Fruit fly (Drosophila melanogaster) whole organism, prepupa: ENCODE data around the gene lgs.
A peak's percentile ranks its signal among the peaks of the same experiment; 100 is the strongest.

Experiments used
- Blimp-1 ChIP-seq: fragments of 200-800 bp; sonication (Bioruptor generic); optimal IDR thresholded peaks from 3 replicates; lab custom pipeline; 2017; ENCODE audit warnings: missing biosample characterization, missing genetic modification characterization, mild to moderate bottlenecking, moderate library complexity, missing genetic modification reagents
- CG10669 ChIP-seq: fragments of 200-800 bp; sonication (Bioruptor generic); optimal IDR thresholded peaks from 3 replicates; lab custom pipeline; 2018; ENCODE audit warnings: missing biosample characterization, mild to moderate bottlenecking, missing genetic modification characterization, moderate library complexity
- CG11762 ChIP-seq: fragments of 200-800 bp; sonication (Bioruptor generic); optimal IDR thresholded peaks from 3 replicates; lab custom pipeline; 2016; ENCODE audit warnings: missing biosample characterization, missing genetic modification characterization; ENCODE audit not compliant: insufficient read depth
- CG11902 ChIP-seq: fragments of 200-800 bp; sonication (Bioruptor generic); optimal IDR thresholded peaks from 3 replicates; lab custom pipeline; 2016; ENCODE audit warnings: missing biosample characterization, missing genetic modification characterization
- CG16779 ChIP-seq: fragments of 200-800 bp; sonication (Bioruptor generic); optimal IDR thresholded peaks from 3 replicates; lab custom pipeline; 2017; ENCODE audit warnings: missing biosample characterization, mild to moderate bottlenecking, missing genetic modification characterization
- CG3032 ChIP-seq: fragments of 200-800 bp; optimal IDR thresholded peaks from 2 replicates; lab custom pipeline; 2019; ENCODE audit warnings: missing biosample characterization, mild to moderate bottlenecking, missing genetic modification characterization, moderate library complexity
- CG31627 ChIP-seq: fragments of 200-800 bp; sonication (Bioruptor generic); optimal IDR thresholded peaks from 3 replicates; lab custom pipeline; 2016; ENCODE audit warnings: missing biosample characterization, missing genetic modification characterization
- CG32006 ChIP-seq: fragments of 200-800 bp; sonication (Bioruptor generic); optimal IDR thresholded peaks from 3 replicates; lab custom pipeline; 2017; ENCODE audit warnings: missing biosample characterization, mild to moderate bottlenecking, missing genetic modification characterization
- CG34406 ChIP-seq: fragments of 200-800 bp; sonication (Bioruptor generic); optimal IDR thresholded peaks from 3 replicates; lab custom pipeline; 2016; ENCODE audit warnings: missing biosample characterization, missing genetic modification characterization
- CG3919 ChIP-seq: fragments of 200-800 bp; sonication (Bioruptor generic); optimal IDR thresholded peaks from 3 replicates; lab custom pipeline; 2016; ENCODE audit warnings: missing biosample characterization, missing genetic modification characterization
- CG4318 ChIP-seq: fragments of 200-800 bp; sonication (Bioruptor generic); optimal IDR thresholded peaks from 3 replicates; lab custom pipeline; 2017; ENCODE audit warnings: missing biosample characterization, mild to moderate bottlenecking, missing genetic modification characterization
- CG6163 ChIP-seq: fragments of 200-800 bp; sonication (Bioruptor generic); IDR thresholded peaks from 3 replicates; pipeline ENCODE4 v1.3.6; 2022; ENCODE audit warnings: missing biosample characterization, missing genetic modification characterization
- CG6276 ChIP-seq: fragments of 200-800 bp; sonication (Bioruptor generic); optimal IDR thresholded peaks from 2 replicates; lab custom pipeline; 2017; ENCODE audit warnings: missing biosample characterization, mild to moderate bottlenecking, missing genetic modification characterization
- CG6792 ChIP-seq: fragments of 200-800 bp; sonication (Bioruptor generic); optimal IDR thresholded peaks from 3 replicates; lab custom pipeline; 2016; ENCODE audit warnings: missing biosample characterization, missing genetic modification characterization
- CG6808 ChIP-seq: fragments of 200-800 bp; sonication (Bioruptor generic); optimal IDR thresholded peaks from 3 replicates; lab custom pipeline; 2017; ENCODE audit warnings: missing biosample characterization, missing genetic modification characterization, mild to moderate bottlenecking, moderate library complexity, missing genetic modification reagents
- CG6854 ChIP-seq: fragments of 200-800 bp; sonication (Bioruptor generic); optimal IDR thresholded peaks from 2 replicates; lab custom pipeline; 2017; ENCODE audit warnings: missing biosample characterization, mild to moderate bottlenecking, missing genetic modification characterization
- CG7368 ChIP-seq: fragments of 200-800 bp; sonication (Bioruptor generic); optimal IDR thresholded peaks from 3 replicates; lab custom pipeline; 2016; ENCODE audit warnings: missing biosample characterization, missing genetic modification characterization
- CG8119 ChIP-seq: fragments of 200-800 bp; sonication (Bioruptor generic); IDR thresholded peaks from 3 replicates; pipeline ENCODE4 v1.3.6; 2022; ENCODE audit warnings: missing biosample characterization, missing genetic modification characterization
- Eip75B ChIP-seq: fragments of 200-800 bp; sonication (Bioruptor generic); optimal IDR thresholded peaks from 3 replicates; lab custom pipeline; 2016; ENCODE audit warnings: missing biosample characterization, missing genetic modification characterization
- Eip78C ChIP-seq: fragments of 200-800 bp; sonication (Bioruptor generic); peaks from one replicate; lab custom pipeline; 2016; ENCODE audit warnings: missing biosample characterization, missing genetic modification characterization
- Ets96B ChIP-seq: fragments of 200-800 bp; optimal IDR thresholded peaks from 2 replicates; lab custom pipeline; 2019; ENCODE audit warnings: missing biosample characterization, mild to moderate bottlenecking, missing genetic modification characterization, moderate library complexity
- Hr39 ChIP-seq: fragments of 200-800 bp; sonication (Bioruptor generic); optimal IDR thresholded peaks from 2 replicates; lab custom pipeline; 2016; ENCODE audit warnings: missing biosample characterization, missing genetic modification characterization
- Hr4 ChIP-seq: fragments of 200-800 bp; sonication (Bioruptor generic); optimal IDR thresholded peaks from 3 replicates; lab custom pipeline; 2016; ENCODE audit warnings: missing biosample characterization, missing genetic modification characterization
- Lpt ChIP-seq: fragments of 200-800 bp; sonication (Bioruptor generic); optimal IDR thresholded peaks from 3 replicates; lab custom pipeline; 2016; ENCODE audit warnings: missing biosample characterization, missing genetic modification characterization
- Met ChIP-seq: fragments of 200-800 bp; sonication (Bioruptor generic); optimal IDR thresholded peaks from 3 replicates; lab custom pipeline; 2016; ENCODE audit warnings: missing biosample characterization, missing genetic modification characterization
- OdsH ChIP-seq: fragments of 200-800 bp; sonication (Bioruptor generic); optimal IDR thresholded peaks from 3 replicates; lab custom pipeline; 2016; ENCODE audit warnings: missing biosample characterization, missing genetic modification characterization
- Smox ChIP-seq: fragments of 200-800 bp; sonication (Bioruptor generic); optimal IDR thresholded peaks from 3 replicates; lab custom pipeline; 2016; ENCODE audit warnings: missing biosample characterization, missing genetic modification characterization
- Sox102F ChIP-seq: fragments of 200-800 bp; sonication (Bioruptor generic); optimal IDR thresholded peaks from 2 replicates; lab custom pipeline; 2016; ENCODE audit warnings: missing biosample characterization, mild to moderate bottlenecking, missing genetic modification characterization
- Sox14 ChIP-seq: fragments of 200-800 bp; sonication (Bioruptor generic); optimal IDR thresholded peaks from 3 replicates; lab custom pipeline; 2016; ENCODE audit warnings: missing biosample characterization, missing genetic modification characterization
- Sox15 ChIP-seq: fragments of 200-800 bp; sonication (Bioruptor generic); optimal IDR thresholded peaks from 3 replicates; lab custom pipeline; 2016; ENCODE audit warnings: missing biosample characterization, missing genetic modification characterization
- acj6 ChIP-seq: fragments of 200-800 bp; sonication (Bioruptor generic); optimal IDR thresholded peaks from 3 replicates; lab custom pipeline; 2016; ENCODE audit warnings: missing biosample characterization, missing genetic modification characterization
- dsx ChIP-seq: fragments of 200-800 bp; optimal IDR thresholded peaks from 3 replicates; lab custom pipeline; 2019; ENCODE audit warnings: missing biosample characterization, mild to moderate bottlenecking, missing genetic modification characterization, moderate library complexity; ENCODE audit not compliant: poor library complexity, severe bottlenecking
- fd59A ChIP-seq: fragments of 200-800 bp; sonication (Bioruptor generic); optimal IDR thresholded peaks from 2 replicates; lab custom pipeline; 2017; ENCODE audit warnings: missing biosample characterization, mild to moderate bottlenecking, missing genetic modification characterization, missing genetic modification reagents
- fkh ChIP-seq: fragments of 200-800 bp; sonication (Bioruptor generic); optimal IDR thresholded peaks from 3 replicates; lab custom pipeline; 2017; ENCODE audit warnings: missing biosample characterization, mild to moderate bottlenecking, missing genetic modification characterization, moderate library complexity
- net ChIP-seq: fragments of 200-800 bp; sonication (Bioruptor generic); optimal IDR thresholded peaks from 3 replicates; lab custom pipeline; 2016; ENCODE audit warnings: missing biosample characterization, missing genetic modification characterization
- pdm3 ChIP-seq: fragments of 200-800 bp; sonication (Bioruptor generic); optimal IDR thresholded peaks from 3 replicates; lab custom pipeline; 2016; ENCODE audit warnings: missing biosample characterization, missing genetic modification characterization
- salr ChIP-seq, 2 experiments: fragments of 200-800 bp; sonication (Bioruptor generic); optimal IDR thresholded peaks; 3 replicates each; lab custom pipeline; 2016 to 2018; ENCODE audit warnings: missing biosample characterization in 2 of 2, missing genetic modification characterization in 2 of 2, mild to moderate bottlenecking in 1 of 2
- spab ChIP-seq: fragments of 200-800 bp; sonication (Bioruptor generic); optimal IDR thresholded peaks from 2 replicates; lab custom pipeline; 2017; ENCODE audit warnings: missing biosample characterization, mild to moderate bottlenecking, missing genetic modification characterization, missing genetic modification reagents
- ss ChIP-seq, 2 experiments: fragments of 200-800 bp; sonication (Bioruptor generic); optimal IDR thresholded peaks; 2 replicates in 1 of 2; 3 replicates in 1 of 2; lab custom pipeline; 2017 to 2018; ENCODE audit warnings: mild to moderate bottlenecking in 2 of 2, missing biosample characterization in 2 of 2, missing genetic modification characterization in 2 of 2, moderate library complexity in 1 of 2
- svp ChIP-seq: fragments of 200-800 bp; sonication (Bioruptor generic); peaks from one replicate; lab custom pipeline; 2016; ENCODE audit warnings: missing biosample characterization, missing genetic modification characterization
- topi ChIP-seq: fragments of 200-800 bp; sonication (Bioruptor generic); optimal IDR thresholded peaks from 3 replicates; lab custom pipeline; 2016; ENCODE audit warnings: missing biosample characterization, missing genetic modification characterization

The lgs gene

DNA sequence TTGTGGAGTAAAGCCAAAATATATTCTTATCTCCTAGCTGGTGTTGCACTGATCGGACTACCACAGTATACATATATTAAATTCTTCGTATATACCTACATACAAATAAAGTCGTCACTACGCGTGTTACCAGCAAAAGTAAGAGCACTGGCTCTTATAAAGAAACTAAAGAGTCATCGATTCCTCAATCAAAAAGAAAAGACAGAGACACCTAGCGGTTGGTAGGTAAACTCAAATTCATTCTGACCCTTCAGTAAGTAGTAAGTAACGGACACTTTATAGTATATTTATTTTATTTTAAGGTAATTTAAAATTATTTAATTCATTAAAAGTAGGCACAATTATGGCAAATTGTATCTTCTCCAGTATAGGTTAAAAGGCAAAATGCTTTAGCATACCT is 39.4 kb downstream of the lgs start (continued):
- no peak for TF ChIP-seq CG34406 (GFP tag; lab: Kevin White, UChicago)
- peak; percentile 49 for TF ChIP-seq Met (GFP tag; lab: Kevin White, UChicago)
- TF ChIP-seq CG10669: peak; percentile 20
- peak; percentile 33 for TF ChIP-seq net (GFP tag; lab: Kevin White, UChicago)
- TF ChIP-seq Lpt (GFP tag; lab: Kevin White, UChicago): no peak
- no peak for TF ChIP-seq svp (GFP tag; lab: Kevin White, UChicago)
- peak; percentile 33 for TF ChIP-seq acj6 (GFP tag; lab: Kevin White, UChicago)
- peak; percentile 47 for TF ChIP-seq OdsH
- peak; percentile 21 for TF ChIP-seq Ets96B (tag; lab: Kevin White, UChicago)

- TF ChIP-seq CG31627 (GFP tag; lab: Kevin White, UChicago) (no peak), CG32006 (GFP tag; lab: Kevin White, UChicago) (no peak), Eip78C (GFP tag; lab: Kevin White, UChicago) (no peak), salr (GFP tag; optimal IDR thresholded peaks at IDR 0.05; lab: Kevin White, UChicago) (no peak), CG10669 (no peak), CG8119 (GFP tag; lab: Robert Waterston, UW) (no peak), dsx (GFP tag; lab: Kevin White, UChicago) (no peak), CG7368 (GFP tag; lab: Kevin White, UChicago) (no peak), CG6276 (GFP tag; lab: Kevin White, UChicago) (no peak), CG11902 (GFP tag; lab: Kevin White, UChicago) (no peak), Sox15 (GFP tag; lab: Kevin White, UChicago) (no peak)
- TF ChIP-seq, all 60 proteins: peak for 0
These were observed 40.7 kb downstream of the lgs start for dm6 chr4:402928-403575.

dm6 chr4:398555-398954 is 45.2 kb downstream of the lgs start:
- TF ChIP-seq svp (GFP tag; lab: Kevin White, UChicago) (peak; percentile 27), CG3032 (tag; lab: Kevin White, UChicago) (no peak), fkh (GFP tag; lab: Kevin White, UChicago) (peak; percentile 35)
- TF ChIP-seq, all 60 proteins: peak for 2

- TF ChIP-seq Eip75B (GFP tag; lab: Kevin White, UChicago): peak; percentile 41
- TF ChIP-seq CG3919 (GFP tag; lab: Kevin White, UChicago): no peak
- peak; percentile 17 for TF ChIP-seq OdsH
- TF ChIP-seq Sox102F (GFP tag; lab: Kevin White, UChicago): peak; percentile 15
- no peak for TF ChIP-seq CG34406 (GFP tag; lab: Kevin White, UChicago)
- peak; percentile 27 for TF ChIP-seq Smox (GFP tag; lab: Kevin White, UChicago)
- peak; percentile 23 for TF ChIP-seq Sox14
- no peak for TF ChIP-seq CG6854 (GFP tag; lab: Kevin White, UChicago)
- no peak for TF ChIP-seq ss (GFP tag; optimal IDR thresholded peaks at IDR 0.05; lab: Kevin White, UChicago)
- no peak for TF ChIP-seq CG11902 (GFP tag; lab: Kevin White, UChicago)
- no peak for TF ChIP-seq CG10669
- no peak for TF ChIP-seq Ets96B (tag; lab: Kevin White, UChicago)
- TF ChIP-seq Hr4 (GFP tag; lab: Kevin White, UChicago): peak; percentile 17
- peak; percentile 40 for TF ChIP-seq Met (GFP tag; lab: Kevin White, UChicago)
- peak; percentile 1 for TF ChIP-seq topi (GFP tag; lab: Kevin White, UChicago)
- peak; percentile 80 for TF ChIP-seq svp (GFP tag; lab: Kevin White, UChicago)
- TF ChIP-seq CG11762 (GFP tag; lab: Kevin White, UChicago): no peak
- TF ChIP-seq CG7368 (GFP tag; lab: Kevin White, UChicago): no peak
- peak; percentile 47 for TF ChIP-seq CG3032 (tag; lab: Kevin White, UChicago)
- TF ChIP-seq spab (GFP tag; lab: Kevin White, UChicago): peak; percentile 34
- TF ChIP-seq fd59A: no peak
- TF ChIP-seq pdm3 (GFP tag; lab: Kevin White, UChicago): peak; percentile 27
- no peak for TF ChIP-seq Blimp-1 (GFP tag; lab: Kevin White, UChicago)
- no peak for TF ChIP-seq CG6163 (GFP tag; lab: Robert Waterston, UW)
- TF ChIP-seq net (GFP tag; lab: Kevin White, UChicago): no peak
- TF ChIP-seq CG4318: no peak
- no peak for TF ChIP-seq CG16779 (tag; lab: Kevin White, UChicago)
- TF ChIP-seq CG31627 (GFP tag; lab: Kevin White, UChicago): peak; percentile 29
- TF ChIP-seq CG6808 (GFP tag; lab: Kevin White, UChicago): peak; percentile 8
- TF ChIP-seq Hr39 (GFP tag; lab: Kevin White, UChicago): peak; percentile 12
- peak; percentile 12 for TF ChIP-seq CG6792 (GFP tag; lab: Kevin White, UChicago)
- TF ChIP-seq Eip78C (GFP tag; lab: Kevin White, UChicago): peak; percentile 87
These were observed 47.7 kb downstream of the lgs start for dm6 chr4:395869-396568.
